Worm (Caenorhabditis elegans): ENCODE measurements around the gene pnn-1.

Gene pnn-1

ce11 chrV:12933654-12934053, 37.3 kb upstream of the pnn-1 start:
- peak; percentile 78 for TF ChIP-seq nhr-80 (tag; optimal IDR thresholded peaks at IDR 0.05)
- no peak for TF ChIP-seq ztf-25 (GFP tag; IDR thresholded peaks at IDR 0.05)

ce11 chrV:12934976-12935375, 35.9 kb upstream of the pnn-1 start, which contains the start of gene T16G1.7:
Gene T16G1.7 (minus strand): TSS chrV:12935112.
- no peak for TF ChIP-seq Y79H2A.3 (GFP tag; conservative IDR thresholded peaks at IDR 0.05)
- TF ChIP-seq ztf-22 (GFP tag; optimal IDR thresholded peaks at IDR 0.05) = peak; percentile 30
- peak; percentile 29 for TF ChIP-seq nhr-90 (tag; optimal IDR thresholded peaks at IDR 0.05)
- TF ChIP-seq ceh-40 (GFP tag; IDR thresholded peaks at IDR 0.05) = no peak
- no peak for TF ChIP-seq cebp-1 (GFP tag; IDR thresholded peaks at IDR 0.05)
- no peak for TF ChIP-seq cebp-1 (tag; optimal IDR thresholded peaks at IDR 0.05)
- TF ChIP-seq dox-1 (GFP tag; IDR thresholded peaks at IDR 0.05) = peak; percentile 59; the same call in 1 of the 2 replicates
- TF ChIP-seq madf-8 (GFP tag; conservative IDR thresholded peaks at IDR 0.05) = no peak
- peak; percentile 98 for TF ChIP-seq nhr-80 (tag; optimal IDR thresholded peaks at IDR 0.05)
- TF ChIP-seq atf-7 (tag; optimal IDR thresholded peaks at IDR 0.05) = peak; percentile 12
- peak; percentile 68 for TF ChIP-seq ets-4 (GFP tag; optimal IDR thresholded peaks at IDR 0.05)

ce11 chrV:12937098-12937497, 33.8 kb upstream of the pnn-1 start, which contains the start of gene T16G1.6:
Gene T16G1.6 (minus strand): TSS chrV:12937174.
- TF ChIP-seq hlh-12 (tag; optimal IDR thresholded peaks at IDR 0.05) = no peak
- TF ChIP-seq nhr-80 (tag; optimal IDR thresholded peaks at IDR 0.05) = peak; percentile 90

ce11 chrV:12939434-12939833, 31.5 kb upstream of the pnn-1 start, which contains the start of gene T16G1.5:
Gene T16G1.5 (minus strand): TSS chrV:12939552.
- TF ChIP-seq nhr-80 (tag; optimal IDR thresholded peaks at IDR 0.05) = peak; percentile 29
- TF ChIP-seq efl-1 (GFP tag; optimal IDR thresholded peaks at IDR 0.05) = no peak

DNA sequence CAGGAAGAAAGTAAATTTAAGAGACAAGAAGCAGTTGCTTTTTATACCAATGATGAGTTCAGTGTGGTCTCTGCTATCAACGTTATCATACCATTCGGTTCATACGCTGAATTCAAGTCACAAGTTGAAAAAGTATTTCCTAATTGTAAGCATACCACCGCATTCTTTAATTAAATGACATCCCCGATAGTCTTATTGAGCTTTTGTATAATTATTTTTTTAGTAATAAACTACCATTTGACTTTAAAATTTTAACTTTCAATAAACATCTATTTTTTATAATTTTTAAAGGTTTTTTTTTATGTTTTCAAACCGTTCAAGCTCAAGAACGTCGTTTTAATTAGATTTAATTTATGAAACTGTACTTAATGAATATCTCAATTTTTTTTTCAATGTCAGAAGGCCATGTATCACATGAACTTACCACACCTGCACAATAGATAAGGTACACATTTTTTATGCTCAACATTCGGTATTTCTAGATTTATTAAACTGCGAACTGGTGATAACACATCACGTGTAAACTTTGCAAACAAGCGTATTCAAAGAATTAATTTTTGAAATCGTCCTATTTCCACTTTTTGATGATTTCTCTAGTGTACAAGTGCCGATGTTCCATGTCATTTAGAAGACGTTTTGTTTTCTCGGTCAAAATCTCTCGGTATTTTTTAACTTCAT, 29.0 kb upstream of the pnn-1 start, which contains the start of gene T16G1.4:
Gene T16G1.4 (minus strand): TSS at position 51 of the 678 bp plus-strand sequence.
- no peak for TF ChIP-seq tbp1 (GFP tag; optimal IDR thresholded peaks at IDR 0.05)
- TF ChIP-seq nhr-80 (tag; optimal IDR thresholded peaks at IDR 0.05) = peak; percentile 2
- TF ChIP-seq dpff-1 (tag; optimal IDR thresholded peaks at IDR 0.05) = no peak
- no peak for TF ChIP-seq F52B5.7 (tag; optimal IDR thresholded peaks at IDR 0.05)
- TF ChIP-seq nhr-27 (tag; optimal IDR thresholded peaks at IDR 0.05) = no peak

DNA sequence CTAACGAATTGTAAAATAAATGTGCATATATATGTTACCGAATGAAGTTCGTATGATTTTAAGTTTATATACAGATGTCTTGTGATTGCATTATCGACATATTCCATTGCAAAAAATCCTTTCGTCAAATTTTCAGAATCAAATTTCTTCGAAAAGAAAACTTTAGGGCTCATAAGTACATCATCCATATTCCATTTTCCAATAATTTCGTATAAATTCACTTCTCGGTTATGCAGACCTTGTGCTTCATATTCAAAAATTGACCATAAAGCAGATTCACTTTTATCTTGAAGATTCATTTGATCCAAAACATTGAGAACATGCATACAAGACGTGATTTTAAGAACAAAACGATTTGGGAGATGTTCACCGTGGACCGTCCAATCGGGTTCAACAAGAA, 27.5 kb upstream of the pnn-1 start:
- TF ChIP-seq nfyb-1 (GFP tag; IDR thresholded peaks at IDR 0.05) (no peak), cebp-2 (GFP tag; IDR thresholded peaks at IDR 0.05) (no peak), hlh-26 (GFP tag; conservative IDR thresholded peaks at IDR 0.05) (no peak), ztf-25 (GFP tag; IDR thresholded peaks at IDR 0.05) (no peak), F22D6.2 (tag; optimal IDR thresholded peaks at IDR 0.05) (no peak), mcd-1 (GFP tag; IDR thresholded peaks at IDR 0.05) (no peak), aptf-2 (GFP tag; conservative IDR thresholded peaks at IDR 0.05) (no peak)

ce11 chrV:12944229-12944628, 26.7 kb upstream of the pnn-1 start, which contains the start of gene T16G1.3:
Gene T16G1.3 (minus strand): TSS chrV:12944329.
- TF ChIP-seq ztf-22 (GFP tag; optimal IDR thresholded peaks at IDR 0.05) (no peak), madf-6 (GFP tag; IDR thresholded peaks at IDR 0.05) (no peak), F55B11.4 (tag; optimal IDR thresholded peaks at IDR 0.05; ENCODE audit: borderline replicate concordance, insufficient read depth) (no peak), bed-1 (GFP tag; IDR thresholded peaks at IDR 0.05) (no peak), tbp1 (GFP tag; optimal IDR thresholded peaks at IDR 0.05) (no peak), ZK185.1 (tag; optimal IDR thresholded peaks at IDR 0.05; ENCODE audit: poor library complexity, severe bottlenecking) (no peak), ccch-3 (GFP tag; optimal IDR thresholded peaks at IDR 0.05) (no peak), snpc-1.3 (tag; optimal IDR thresholded peaks at IDR 0.05; ENCODE audit: insufficient read depth) (no peak), snpc-4 (GFP tag; optimal IDR thresholded peaks at IDR 0.05) (no peak), snpc-4 (tag; optimal IDR thresholded peaks at IDR 0.05) (no peak), egl-44 (GFP tag; IDR thresholded peaks at IDR 0.05) (no peak), aptf-2 (GFP tag; conservative IDR thresholded peaks at IDR 0.05) (no peak), egrh-3 (GFP tag; IDR thresholded peaks at IDR 0.05) (no peak), hlh-26 (GFP tag; conservative IDR thresholded peaks at IDR 0.05) (no peak), zim-3 (tag; optimal IDR thresholded peaks at IDR 0.05) (no peak), mel-28 (tag; optimal IDR thresholded peaks at IDR 0.05; ENCODE audit: borderline replicate concordance) (no peak), D2030.7 (GFP tag; IDR thresholded peaks at IDR 0.05) (no peak)
